Fruit fly (Drosophila melanogaster): Measurements from ENCODE around the gene C1GalTA.

dm6 chr2L:8958046-8958497 is 7.1 kb upstream of the C1GalTA start:
- TF ChIP-seq Mad (GFP tag; optimal IDR thresholded peaks at IDR 0.05) (peak; percentile 84), CG12104 (GFP tag; optimal IDR thresholded peaks at IDR 0.05) (peak; percentile 83), CG17802 (tag; optimal IDR thresholded peaks at IDR 0.05) (peak; percentile 72), Neu2 (GFP tag; optimal IDR thresholded peaks at IDR 0.05; ENCODE audit: borderline replicate concordance) (peak; percentile 35), Bgb (GFP tag; IDR thresholded peaks at IDR 0.05; ENCODE audit: partially characterized antibody) (peak; percentile 24; the same call in 1 of the 2 replicates), h (optimal IDR thresholded peaks at IDR 0.05) (no peak), ara (GFP tag; IDR thresholded peaks at IDR 0.05) (peak; percentile 97), Hr39 (optimal IDR thresholded peaks at IDR 0.05) (no peak), slou (GFP tag; optimal IDR thresholded peaks at IDR 0.05) (peak; percentile 89), Sin3A (optimal IDR thresholded peaks at IDR 0.05) (no peak), sim (GFP tag; IDR thresholded peaks at IDR 0.05) (peak; percentile 97), grau (tag; optimal IDR thresholded peaks at IDR 0.05) (peak; percentile 92)

Data from whole organism, embryonic.